Fruit fly (Drosophila melanogaster) whole organism, embryonic: ENCODE results near the gene CG5381.

Source experiments
- Adf1 ChIP-seq: fragments of 200-800 bp; sonication (Bioruptor generic); IDR thresholded peaks from 2 replicates; pipeline ENCODE4 v1.3.6; 2022; ENCODE audit warnings: missing biosample characterization, missing genetic modification characterization
- Atf3 ChIP-seq: fragments of 200-800 bp; sonication (Bioruptor generic); optimal IDR thresholded peaks from 3 replicates; lab custom pipeline; 2016; ENCODE audit warnings: missing biosample characterization, missing genetic modification characterization
- B-H2 ChIP-seq: fragments of 200-800 bp; sonication (Bioruptor generic); optimal IDR thresholded peaks from 2 replicates; lab custom pipeline; 2018; ENCODE audit warnings: missing biosample characterization, mild to moderate bottlenecking, missing genetic modification characterization
- CG10543 ChIP-seq: fragments of 200-800 bp; sonication (Bioruptor generic); optimal IDR thresholded peaks from 3 replicates; lab custom pipeline; 2017; ENCODE audit warnings: missing biosample characterization, mild to moderate bottlenecking, missing genetic modification characterization, moderate library complexity
- CG11696 ChIP-seq: fragments of 200-800 bp; sonication (Bioruptor generic); IDR thresholded peaks from 2 replicates; pipeline ENCODE4 v1.3.6; 2022; ENCODE audit warnings: missing biosample characterization, missing genetic modification characterization
- CG12391 ChIP-seq: fragments of 200-800 bp; sonication (Bioruptor generic); optimal IDR thresholded peaks from 3 replicates; lab custom pipeline; 2018; ENCODE audit warnings: missing biosample characterization, mild to moderate bottlenecking, missing genetic modification characterization, moderate library complexity
- CG12659 ChIP-seq: fragments of 200-800 bp; sonication (Bioruptor generic); optimal IDR thresholded peaks from 3 replicates; lab custom pipeline; 2017; ENCODE audit warnings: mild to moderate bottlenecking, missing biosample characterization, missing genetic modification reagents, missing genetic modification characterization
- CG14050 ChIP-seq: fragments of 200-800 bp; sonication (Bioruptor generic); IDR thresholded peaks from 3 replicates; pipeline ENCODE4 v1.3.6; 2022; ENCODE audit warnings: missing biosample characterization, missing genetic modification characterization
- CG1647 ChIP-seq: fragments of 200-800 bp; sonication (Bioruptor generic); optimal IDR thresholded peaks from 3 replicates; lab custom pipeline; 2016; ENCODE audit warnings: missing biosample characterization, missing genetic modification characterization
- CG16813 ChIP-seq: fragments of 200-800 bp; sonication (Bioruptor generic); IDR thresholded peaks from 3 replicates; pipeline ENCODE4 v1.3.6; 2022; ENCODE audit warnings: missing biosample characterization, missing genetic modification characterization; ENCODE audit not compliant: partially characterized antibody
- CG18599 ChIP-seq: fragments of 200-800 bp; sonication (Bioruptor generic); optimal IDR thresholded peaks from 3 replicates; lab custom pipeline; 2017; ENCODE audit warnings: missing biosample characterization, missing genetic modification characterization, mild to moderate bottlenecking, moderate library complexity, missing genetic modification reagents
- CG2120 ChIP-seq: fragments of 200-800 bp; sonication (Bioruptor generic); optimal IDR thresholded peaks from 3 replicates; lab custom pipeline; 2016; ENCODE audit warnings: missing biosample characterization, missing genetic modification characterization
- CG2129 ChIP-seq: fragments of 200-800 bp; sonication (Bioruptor generic); IDR thresholded peaks from 2 replicates; pipeline ENCODE4 v1.3.6; 2022; ENCODE audit warnings: missing biosample characterization, missing genetic modification characterization; ENCODE audit not compliant: partially characterized antibody
- CG30403 ChIP-seq: fragments of 200-800 bp; sonication (Bioruptor generic); optimal IDR thresholded peaks from 3 replicates; lab custom pipeline; 2016; ENCODE audit warnings: missing biosample characterization, missing genetic modification characterization
- CG30431 ChIP-seq: fragments of 200-800 bp; sonication (Bioruptor generic); optimal IDR thresholded peaks from 2 replicates; lab custom pipeline; 2017; ENCODE audit warnings: missing biosample characterization, missing genetic modification characterization
- CG43689 ChIP-seq: fragments of 200-800 bp; sonication (Bioruptor generic); IDR thresholded peaks from 2 replicates; pipeline ENCODE4 v1.3.6; 2022; ENCODE audit warnings: missing biosample characterization, missing genetic modification characterization
- CG4707 ChIP-seq: fragments of 200-800 bp; sonication (Bioruptor generic); optimal IDR thresholded peaks from 2 replicates; lab custom pipeline; 2018; ENCODE audit warnings: missing biosample characterization, mild to moderate bottlenecking, missing genetic modification characterization, moderate library complexity
- CG5245 ChIP-seq: fragments of 200-800 bp; sonication (Bioruptor generic); optimal IDR thresholded peaks from 3 replicates; lab custom pipeline; 2016; ENCODE audit warnings: missing biosample characterization, missing genetic modification characterization
- CG6175 ChIP-seq: fragments of 200-800 bp; sonication (Bioruptor generic); IDR thresholded peaks from 3 replicates; pipeline ENCODE4 v1.3.6; 2022; ENCODE audit warnings: missing biosample characterization, missing genetic modification characterization
- CG6654 ChIP-seq: fragments of 200-800 bp; sonication (Bioruptor generic); optimal IDR thresholded peaks from 2 replicates; lab custom pipeline; 2017; ENCODE audit warnings: missing biosample characterization, mild to moderate bottlenecking, missing genetic modification characterization
- CG7839 ChIP-seq: fragments of 200-800 bp; sonication (Bioruptor generic); optimal IDR thresholded peaks from 3 replicates; lab custom pipeline; 2018; ENCODE audit warnings: missing biosample characterization, mild to moderate bottlenecking, missing genetic modification characterization, moderate library complexity
- CG8089 ChIP-seq: fragments of 200-800 bp; sonication (Bioruptor generic); optimal IDR thresholded peaks from 3 replicates; lab custom pipeline; 2016; ENCODE audit warnings: missing biosample characterization, missing genetic modification characterization
- D19B ChIP-seq: fragments of 200-800 bp; sonication (Bioruptor generic); optimal IDR thresholded peaks from 2 replicates; lab custom pipeline; 2017; ENCODE audit warnings: missing biosample characterization, mild to moderate bottlenecking, missing genetic modification characterization
- Eip74EF ChIP-seq, 2 experiments: fragments of 200-800 bp in 1 of 2; fragments of >200 bp in 1 of 2; sonication (Bioruptor generic) in 1 of 2; optimal IDR thresholded peaks; 2 replicates each; lab custom pipeline; 2017 to 2019; ENCODE audit warnings: missing biosample characterization in 2 of 2, missing genetic modification characterization in 2 of 2, mild to moderate bottlenecking in 1 of 2, moderate library complexity in 1 of 2
- Elba2 ChIP-seq: fragments of 200-800 bp; sonication (Bioruptor generic); optimal IDR thresholded peaks from 3 replicates; lab custom pipeline; 2016; ENCODE audit warnings: missing biosample characterization, missing genetic modification characterization
- Gsc ChIP-seq: fragments of 200-800 bp; sonication (Bioruptor generic); IDR thresholded peaks from 2 replicates; pipeline ENCODE4 v1.3.6; 2022; ENCODE audit warnings: missing biosample characterization, missing genetic modification characterization
- HHEX ChIP-seq: fragments of 200-800 bp; sonication (Bioruptor generic); optimal IDR thresholded peaks from 3 replicates; lab custom pipeline; 2017; ENCODE audit warnings: missing biosample characterization, mild to moderate bottlenecking, missing genetic modification characterization, missing genetic modification reagents
- Hmx ChIP-seq: fragments of 200-800 bp; sonication (Bioruptor generic); optimal IDR thresholded peaks from 2 replicates; lab custom pipeline; 2016; ENCODE audit warnings: missing biosample characterization, missing genetic modification characterization
- Lim3 ChIP-seq: fragments of 200-800 bp; sonication (Bioruptor generic); IDR thresholded peaks from 2 replicates; pipeline ENCODE4 v1.3.6; 2022; ENCODE audit warnings: missing biosample characterization, missing genetic modification characterization
- Max ChIP-seq: fragments of 200-800 bp; sonication (Bioruptor generic); optimal IDR thresholded peaks from 2 replicates; lab custom pipeline; 2016; ENCODE audit warnings: missing biosample characterization, mild to moderate bottlenecking, missing genetic modification characterization
- Mes4 ChIP-seq: fragments of 200-800 bp; sonication (Bioruptor generic); optimal IDR thresholded peaks from 2 replicates; lab custom pipeline; 2016; ENCODE audit warnings: missing biosample characterization, missing genetic modification characterization
- Poxn ChIP-seq: fragments of 200-800 bp; sonication (Bioruptor generic); IDR thresholded peaks from 2 replicates; pipeline ENCODE4 v1.3.6; 2022; ENCODE audit warnings: missing biosample characterization, missing genetic modification characterization
- Six4 ChIP-seq: fragments of 200-800 bp; sonication (Bioruptor generic); optimal IDR thresholded peaks from 2 replicates; lab custom pipeline; 2016; ENCODE audit warnings: missing biosample characterization, missing genetic modification characterization
- cad ChIP-seq: fragments of >200 bp; optimal IDR thresholded peaks from 2 replicates; lab custom pipeline; 2017; ENCODE audit warnings: missing biosample characterization, missing genetic modification characterization
- cato ChIP-seq: fragments of 200-800 bp; sonication (Bioruptor generic); optimal IDR thresholded peaks from 2 replicates; lab custom pipeline; 2016; ENCODE audit warnings: missing biosample characterization, missing genetic modification characterization, borderline replicate concordance
- crp ChIP-seq, 2 experiments: fragments of 200-800 bp; sonication (Bioruptor generic); optimal IDR thresholded peaks; 2 replicates in 1 of 2; 3 replicates in 1 of 2; lab custom pipeline; 2017; ENCODE audit warnings: missing biosample characterization in 2 of 2, missing genetic modification characterization in 2 of 2, mild to moderate bottlenecking in 1 of 2, moderate library complexity in 1 of 2
- disco-r ChIP-seq: fragments of 200-800 bp; sonication (Bioruptor generic); optimal IDR thresholded peaks from 2 replicates; lab custom pipeline; 2016; ENCODE audit warnings: missing biosample characterization, missing genetic modification characterization
- dmrt11E ChIP-seq: fragments of 200-800 bp; sonication (Bioruptor generic); optimal IDR thresholded peaks from 3 replicates; lab custom pipeline; 2018; ENCODE audit warnings: missing biosample characterization, mild to moderate bottlenecking, missing genetic modification characterization, moderate library complexity
- emc ChIP-seq: fragments of 200-800 bp; sonication (Bioruptor generic); optimal IDR thresholded peaks from 2 replicates; lab custom pipeline; 2016; ENCODE audit warnings: missing biosample characterization, missing genetic modification characterization
- jumu ChIP-seq: fragments of 200-800 bp; sonication (Bioruptor generic); optimal IDR thresholded peaks from 3 replicates; lab custom pipeline; 2016; ENCODE audit warnings: missing biosample characterization, missing genetic modification characterization
- lov ChIP-seq, 2 experiments: fragments of 200-800 bp in 1 of 2; fragments of >200 bp in 1 of 2; sonication (Bioruptor generic) in 1 of 2; IDR thresholded peaks in 1 of 2; optimal IDR thresholded peaks in 1 of 2; 2 replicates in 1 of 2; 3 replicates in 1 of 2; pipeline versions ENCODE4 v1.3.6 to Lab custom; 2017 to 2022; ENCODE audit warnings: missing biosample characterization in 1 of 2, missing genetic modification characterization in 1 of 2
- luna ChIP-seq: fragments of 200-800 bp; sonication (Bioruptor generic); optimal IDR thresholded peaks from 2 replicates; lab custom pipeline; 2016; ENCODE audit warnings: missing biosample characterization, missing genetic modification characterization
- phol ChIP-seq: fragments of 200-800 bp; sonication (Bioruptor generic); optimal IDR thresholded peaks from 3 replicates; lab custom pipeline; 2018; ENCODE audit warnings: missing biosample characterization, mild to moderate bottlenecking, missing genetic modification characterization, moderate library complexity
- scrt ChIP-seq: fragments of 200-800 bp; sonication (Bioruptor generic); optimal IDR thresholded peaks from 2 replicates; lab custom pipeline; 2018; ENCODE audit warnings: missing biosample characterization, mild to moderate bottlenecking, missing genetic modification characterization, moderate library complexity
- slbo ChIP-seq: fragments of 200-800 bp; sonication (Bioruptor generic); IDR thresholded peaks from 2 replicates; pipeline ENCODE4 v1.3.6; 2022; ENCODE audit warnings: missing biosample characterization, missing genetic modification characterization
- stwl ChIP-seq: fragments of 200-800 bp; sonication (Bioruptor generic); optimal IDR thresholded peaks from 3 replicates; lab custom pipeline; 2018; ENCODE audit warnings: missing biosample characterization, mild to moderate bottlenecking, missing genetic modification characterization, moderate library complexity
- toy ChIP-seq: fragments of 200-800 bp; sonication (Bioruptor generic); IDR thresholded peaks from 2 replicates; pipeline ENCODE4 v1.3.6; 2022; ENCODE audit warnings: missing biosample characterization, missing genetic modification characterization
- unc-4 ChIP-seq: fragments of 200-800 bp; sonication (Bioruptor generic); IDR thresholded peaks from 2 replicates; pipeline ENCODE4 v1.3.6; 2022; ENCODE audit warnings: missing biosample characterization, missing genetic modification characterization; ENCODE audit not compliant: partially characterized antibody
- usp ChIP-seq: fragments of >200 bp; optimal IDR thresholded peaks from 2 replicates; lab custom pipeline; 2017; ENCODE audit warnings: missing biosample characterization, missing genetic modification characterization
- yki ChIP-seq: fragments of >200 bp; optimal IDR thresholded peaks from 3 replicates; lab custom pipeline; 2018
- z ChIP-seq: fragments of 200-800 bp; sonication (Bioruptor generic); IDR thresholded peaks from 3 replicates; pipeline ENCODE4 v1.3.6; 2022; ENCODE audit warnings: missing biosample characterization, missing genetic modification characterization

Gene CG5381

DNA sequence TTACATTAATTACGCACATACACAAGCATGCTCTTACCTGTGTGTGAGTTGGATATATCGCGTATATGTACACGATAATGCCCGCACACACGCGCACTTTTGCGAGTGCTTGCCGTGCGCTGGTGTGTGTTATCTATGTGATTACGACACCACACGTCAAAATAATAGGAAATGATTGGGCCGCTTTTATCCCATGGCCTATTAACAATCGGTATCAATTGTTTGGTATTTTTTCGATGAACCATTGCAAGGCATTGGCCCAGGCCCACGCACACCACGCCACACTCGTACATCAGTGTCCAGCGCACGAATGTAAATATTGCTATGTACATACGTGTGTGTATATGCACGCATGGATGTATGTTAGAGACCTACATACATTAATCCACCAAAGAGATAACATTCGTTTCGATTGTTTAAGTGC lies 12.0 kb upstream of the CG5381 start (continued):
- no peak for TF ChIP-seq emc (GFP tag; lab: Kevin White, UChicago)
- no peak for TF ChIP-seq yki
- peak; percentile 6 for TF ChIP-seq Max (GFP tag; lab: Kevin White, UChicago)
- TF ChIP-seq HHEX (GFP tag; lab: Kevin White, UChicago) = peak; percentile 78
- TF ChIP-seq CG12659 (GFP tag; lab: Kevin White, UChicago) = peak; percentile 77
- no peak for TF ChIP-seq luna (GFP tag; lab: Kevin White, UChicago)
- TF ChIP-seq CG4707 (GFP tag; lab: Kevin White, UChicago) = peak; percentile 65
- TF ChIP-seq CG10543 (GFP tag; lab: Kevin White, UChicago) = peak; percentile 97
- no peak for TF ChIP-seq phol
- TF ChIP-seq CG2120 (GFP tag; lab: Kevin White, UChicago) = peak; percentile 69
- TF ChIP-seq CG1647 (GFP tag; lab: Kevin White, UChicago) = peak; percentile 61
- peak; percentile 54 for TF ChIP-seq D19B (GFP tag; lab: Kevin White, UChicago)
- no peak for TF ChIP-seq CG2129
- no peak for TF ChIP-seq cato (GFP tag; lab: Kevin White, UChicago)
- TF ChIP-seq dmrt11E = peak; percentile 25
- TF ChIP-seq CG16813 (GFP tag; lab: Robert Waterston, UW) = 0 out of 3 replicates have a peak, but pooled peaks have one; percentile 40
- TF ChIP-seq slbo (GFP tag; lab: Robert Waterston, UW) = peak; percentile 64
- no peak for TF ChIP-seq Hmx (GFP tag; lab: Kevin White, UChicago)
- TF ChIP-seq toy (GFP tag; lab: Robert Waterston, UW) = no peak
- TF ChIP-seq usp = no peak
- TF ChIP-seq CG30403 (GFP tag; lab: Kevin White, UChicago) = peak; percentile 13
- peak; percentile 46 for TF ChIP-seq CG12391 (tag; lab: Kevin White, UChicago)
- TF ChIP-seq CG43689 (GFP tag; lab: Robert Waterston, UW) = no peak
- peak; percentile 84 for TF ChIP-seq CG18599
- TF ChIP-seq z = no peak
- no peak for TF ChIP-seq lov (optimal IDR thresholded peaks at IDR 0.05; lab: Kevin White, UChicago)
- no peak for TF ChIP-seq lov (GFP tag; IDR thresholded peaks at IDR 0.05; lab: Robert Waterston, UW)
- no peak for TF ChIP-seq CG30431 (GFP tag; lab: Kevin White, UChicago)
- TF ChIP-seq stwl (tag; lab: Kevin White, UChicago) = peak; percentile 65
- no peak for TF ChIP-seq CG6175
- peak; percentile 50 for TF ChIP-seq scrt (GFP tag; lab: Kevin White, UChicago)
- peak; percentile 24 for TF ChIP-seq disco-r (GFP tag; lab: Kevin White, UChicago)
- no peak for TF ChIP-seq CG5245 (GFP tag; lab: Kevin White, UChicago)
- TF ChIP-seq CG14050 (GFP tag; lab: Robert Waterston, UW) = no peak
- TF ChIP-seq CG11696 (GFP tag; lab: Robert Waterston, UW) = peak; percentile 97
- TF ChIP-seq CG8089 (GFP tag; lab: Kevin White, UChicago) = peak; percentile 55
- TF ChIP-seq Elba2 (GFP tag; lab: Kevin White, UChicago) = no peak
- peak; percentile 87 for TF ChIP-seq B-H2 (GFP tag; lab: Kevin White, UChicago)
- TF ChIP-seq CG7839 (tag; lab: Kevin White, UChicago) = peak; percentile 14
- TF ChIP-seq Mes4 (GFP tag; lab: Kevin White, UChicago) = no peak
- TF ChIP-seq Gsc (GFP tag; lab: Robert Waterston, UW) = no peak
- peak; percentile 16; the same call in 1 of the 2 replicates for TF ChIP-seq Adf1 (GFP tag; lab: Robert Waterston, UW)
- peak; percentile 54 for TF ChIP-seq jumu
- no peak for TF ChIP-seq crp (GFP tag; optimal IDR thresholded peaks at IDR 0.05; lab: Kevin White, UChicago)
- no peak for TF ChIP-seq Lim3
- no peak for TF ChIP-seq Atf3 (GFP tag; lab: Kevin White, UChicago)
- TF ChIP-seq Eip74EF (GFP tag; optimal IDR thresholded peaks at IDR 0.05; lab: Kevin White, UChicago) = peak in 1 of 2 experiments; percentile 93
- no peak for TF ChIP-seq cad (GFP tag; lab: Kevin White, UChicago)
- no peak for TF ChIP-seq Poxn (GFP tag; lab: Robert Waterston, UW)
- peak; percentile 48 for TF ChIP-seq Six4 (GFP tag; lab: Kevin White, UChicago)
- TF ChIP-seq CG6654 = no peak
- peak; percentile 67 for TF ChIP-seq unc-4 (GFP tag; lab: Robert Waterston, UW)
